Fruit fly (Drosophila melanogaster): Measurements from ENCODE around the gene Nepl17.

The Nepl17 gene

dm6 chr3R:28845981-28846380 lies 26.7 kb upstream of the Nepl17 start (continued):
- TF ChIP-seq HLH4C (GFP tag; IDR thresholded peaks at IDR 0.05; ENCODE audit: partially characterized antibody) = 0 out of 3 replicates have a peak, but pooled peaks have one; percentile 8
- 0 out of 2 replicates have a peak, but pooled peaks have one; percentile 28 for TF ChIP-seq rib (GFP tag; IDR thresholded peaks at IDR 0.05)
- TF ChIP-seq Med (GFP tag) = peak; percentile 48
- peak; percentile 11 for TF ChIP-seq mirr (GFP tag; optimal IDR thresholded peaks at IDR 0.05)
- TF ChIP-seq sr (GFP tag; IDR thresholded peaks at IDR 0.05) = peak; percentile 33; the same call in 1 of the 3 replicates
- TF ChIP-seq Abd-B (GFP tag; optimal IDR thresholded peaks at IDR 0.05) = no peak
- no peak for TF ChIP-seq croc (GFP tag; conservative IDR thresholded peaks at IDR 0.05)
- peak; percentile 25 for TF ChIP-seq CG10543 (GFP tag; optimal IDR thresholded peaks at IDR 0.05)
- no peak for TF ChIP-seq CG7786 (GFP tag; optimal IDR thresholded peaks at IDR 0.05)
- peak; percentile 95 for TF ChIP-seq Hey (tag; optimal IDR thresholded peaks at IDR 0.05)
- peak; percentile 96 for TF ChIP-seq crol (GFP tag; IDR thresholded peaks at IDR 0.05)
- peak; percentile 93 for TF ChIP-seq cwo (GFP tag; optimal IDR thresholded peaks at IDR 0.05)
- no peak for TF ChIP-seq CG9609 (GFP tag; optimal IDR thresholded peaks at IDR 0.05)
- 0 out of 2 replicates have a peak, but pooled peaks have one; percentile 6 for TF ChIP-seq CG13287 (GFP tag; IDR thresholded peaks at IDR 0.05; ENCODE audit: partially characterized antibody)
- no peak for TF ChIP-seq Sox102F (GFP tag; optimal IDR thresholded peaks at IDR 0.05)
- no peak for TF ChIP-seq CG34376 (GFP tag; optimal IDR thresholded peaks at IDR 0.05)
- no peak for TF ChIP-seq Drgx (GFP tag; IDR thresholded peaks at IDR 0.05)
- 0 out of 2 replicates have a peak, but pooled peaks have one; percentile 19 for TF ChIP-seq Bgb (GFP tag; IDR thresholded peaks at IDR 0.05; ENCODE audit: partially characterized antibody)
- TF ChIP-seq gsb (GFP tag; IDR thresholded peaks at IDR 0.05) = 0 out of 2 replicates have a peak, but pooled peaks have one; percentile 10
- TF ChIP-seq CG9932 (GFP tag; IDR thresholded peaks at IDR 0.05) = peak; percentile 17; the same call in 1 of the 2 replicates
- no peak for TF ChIP-seq repo (GFP tag; optimal IDR thresholded peaks at IDR 0.05)
- TF ChIP-seq CG11504 (tag; optimal IDR thresholded peaks at IDR 0.05) = peak; percentile 19
- peak; percentile 26 for TF ChIP-seq D19A (tag; optimal IDR thresholded peaks at IDR 0.05)
- no peak for TF ChIP-seq Fer1 (GFP tag; optimal IDR thresholded peaks at IDR 0.05)
- peak; percentile 33; the same call in 1 of the 2 replicates for TF ChIP-seq bbx (GFP tag; IDR thresholded peaks at IDR 0.05; ENCODE audit: partially characterized antibody)
- 0 out of 2 replicates have a peak, but pooled peaks have one; percentile 15 for TF ChIP-seq ttk (GFP tag; IDR thresholded peaks at IDR 0.05)

- peak in 1 of 2 experiments; percentile 14 for TF ChIP-seq bsh (GFP tag; optimal IDR thresholded peaks at IDR 0.05)
- peak; percentile 90 for TF ChIP-seq D19A (tag; optimal IDR thresholded peaks at IDR 0.05)
- peak; percentile 11 for TF ChIP-seq gem (tag; optimal IDR thresholded peaks at IDR 0.05)
- no peak for TF ChIP-seq sug (tag; optimal IDR thresholded peaks at IDR 0.05)
- TF ChIP-seq CG2199 (GFP tag; IDR thresholded peaks at IDR 0.05) = 0 out of 3 replicates have a peak, but pooled peaks have one; percentile 25
- no peak for TF ChIP-seq kah (GFP tag; optimal IDR thresholded peaks at IDR 0.05)
- TF ChIP-seq CG1603 (tag; optimal IDR thresholded peaks at IDR 0.05) = peak; percentile 4
- TF ChIP-seq Med (GFP tag) = peak; percentile 13
- TF ChIP-seq HLH3B (GFP tag; IDR thresholded peaks at IDR 0.05) = 0 out of 2 replicates have a peak, but pooled peaks have one; percentile 11
- peak; percentile 30; the same call in 1 of the 3 replicates for TF ChIP-seq row (GFP tag; IDR thresholded peaks at IDR 0.05)
- TF ChIP-seq Vsx1 (GFP tag; optimal IDR thresholded peaks at IDR 0.05) = no peak
- no peak for TF ChIP-seq CG5953 (GFP tag; IDR thresholded peaks at IDR 0.05)
- TF ChIP-seq crol (GFP tag; IDR thresholded peaks at IDR 0.05) = 0 out of 2 replicates have a peak, but pooled peaks have one; percentile 23
- TF ChIP-seq Drgx (GFP tag; IDR thresholded peaks at IDR 0.05) = 0 out of 2 replicates have a peak, but pooled peaks have one; percentile 42
- TF ChIP-seq nom (GFP tag; optimal IDR thresholded peaks at IDR 0.05) = peak; percentile 91
- no peak for TF ChIP-seq Bteb2 (GFP tag; optimal IDR thresholded peaks at IDR 0.05)
Observed at dm6 chr3R:28846877-28847529, 25.7 kb upstream of the Nepl17 start.
